Worm (Caenorhabditis elegans): ENCODE measurements around the gene gipc-2.

gipc-2 gene

ce11 chrIV:9994895-9995394 lies 32.5 kb downstream of the gipc-2 start, which contains the start of gene uba-1 (continued):
- TF ChIP-seq lin-38 (GFP tag; IDR thresholded peaks at IDR 0.05) (peak; percentile 81), dmd-6 (GFP tag; IDR thresholded peaks at IDR 0.05) (peak; percentile 21; the same call in 1 of the 2 replicates), madf-9 (GFP tag; conservative IDR thresholded peaks at IDR 0.05) (no peak), tag-97 (GFP tag; IDR thresholded peaks at IDR 0.05) (no peak), F44E2.7 (GFP tag; IDR thresholded peaks at IDR 0.05) (no peak), ces-1 (GFP tag; optimal IDR thresholded peaks at IDR 0.05) (no peak), rbr-2 (tag; optimal IDR thresholded peaks at IDR 0.05) (peak; percentile 56), php-3 (GFP tag; IDR thresholded peaks at IDR 0.05) (no peak), hif-1 (tag; optimal IDR thresholded peaks at IDR 0.05) (no peak), attf-4 (tag; optimal IDR thresholded peaks at IDR 0.05) (no peak), nhr-6 (tag; optimal IDR thresholded peaks at IDR 0.05) (no peak), ama-1 (optimal IDR thresholded peaks at IDR 0.05) (peak; percentile 77), lin-1 (GFP tag; IDR thresholded peaks at IDR 0.05) (no peak), mdl-1 (tag; optimal IDR thresholded peaks at IDR 0.05) (no peak), cey-2 (tag; optimal IDR thresholded peaks at IDR 0.05; ENCODE audit: borderline replicate concordance, insufficient read depth) (no peak), daf-12 (tag; optimal IDR thresholded peaks at IDR 0.05) (no peak), ZK546.5 (tag; optimal IDR thresholded peaks at IDR 0.05) (no peak), F26F4.8 (GFP tag; conservative IDR thresholded peaks at IDR 0.05) (no peak), dpl-1 (GFP tag; optimal IDR thresholded peaks at IDR 0.05) (peak; percentile 52), lin-15B (tag; optimal IDR thresholded peaks at IDR 0.05) (no peak), arid-1 (GFP tag; conservative IDR thresholded peaks at IDR 0.05) (no peak), lim-7 (GFP tag; IDR thresholded peaks at IDR 0.05) (no peak), F37D6.2 (tag; optimal IDR thresholded peaks at IDR 0.05) (no peak), daf-8 (GFP tag; IDR thresholded peaks at IDR 0.05) (no peak), ceh-62 (tag; optimal IDR thresholded peaks at IDR 0.05) (no peak), vab-7 (GFP tag; IDR thresholded peaks at IDR 0.05) (0 out of 2 replicates have a peak, but pooled peaks have one; percentile 15), daf-16 (GFP tag; optimal IDR thresholded peaks at IDR 0.05) (peak in 1 of 2 experiments; percentile 45), daf-16 (tag; optimal IDR thresholded peaks at IDR 0.05) (peak; percentile 65), unc-39 (tag; optimal IDR thresholded peaks at IDR 0.05) (no peak), hlh-11 (tag; optimal IDR thresholded peaks at IDR 0.05) (peak; percentile 13), nhr-28 (tag; optimal IDR thresholded peaks at IDR 0.05) (peak; percentile 19), nhr-42 (GFP tag; IDR thresholded peaks at IDR 0.05) (0 out of 2 replicates have a peak, but pooled peaks have one; percentile 41), mdt-29 (GFP tag; IDR thresholded peaks at IDR 0.05) (no peak), lin-13 (GFP tag; optimal IDR thresholded peaks at IDR 0.05) (no peak), ztf-11 (tag; optimal IDR thresholded peaks at IDR 0.05) (no peak), zag-1 (tag; optimal IDR thresholded peaks at IDR 0.05) (no peak), lin-39 (tag; optimal IDR thresholded peaks at IDR 0.05) (no peak), Y48G9A.11 (GFP tag; IDR thresholded peaks at IDR 0.05) (no peak), lin-29 (GFP tag; IDR thresholded peaks at IDR 0.05) (no peak), duxl-1 (tag; optimal IDR thresholded peaks at IDR 0.05; ENCODE audit: poor library complexity) (peak; percentile 4)

ce11 chrIV:9993403-9994132 lies 33.9 kb downstream of the gipc-2 start:
- TF ChIP-seq T26A8.4 (GFP tag; IDR thresholded peaks at IDR 0.05) = no peak
- 0 out of 2 replicates have a peak, but pooled peaks have one; percentile 6 for TF ChIP-seq nhr-41 (GFP tag; IDR thresholded peaks at IDR 0.05)
- TF ChIP-seq rbr-2 (tag; optimal IDR thresholded peaks at IDR 0.05) = no peak
- peak; percentile 88 for TF ChIP-seq aha-1 (tag)
- TF ChIP-seq Y5F2A.4 (GFP tag; optimal IDR thresholded peaks at IDR 0.05) = no peak
- TF ChIP-seq nhr-28 (tag; optimal IDR thresholded peaks at IDR 0.05) = peak; percentile 67
- TF ChIP-seq Y105C5A.15 (GFP tag; IDR thresholded peaks at IDR 0.05) = no peak
- TF ChIP-seq egl-43 (GFP tag; IDR thresholded peaks at IDR 0.05) = no peak
- TF ChIP-seq dve-1 (tag; optimal IDR thresholded peaks at IDR 0.05; ENCODE audit: insufficient read depth) = peak; percentile 13
- no peak for TF ChIP-seq nhr-111 (GFP tag; optimal IDR thresholded peaks at IDR 0.05)
- TF ChIP-seq nhr-6 (tag; optimal IDR thresholded peaks at IDR 0.05) = peak; percentile 35
- TF ChIP-seq unc-62 (GFP tag; optimal IDR thresholded peaks at IDR 0.05 in 1 of 2) = peak in 1 of 2 experiments; percentile 6
- no peak for TF ChIP-seq unc-62 (tag; optimal IDR thresholded peaks at IDR 0.05)
- TF ChIP-seq saeg-2 (GFP tag; IDR thresholded peaks at IDR 0.05) = 0 out of 2 replicates have a peak, but pooled peaks have one; percentile 5
- no peak for TF ChIP-seq ceh-82 (tag; optimal IDR thresholded peaks at IDR 0.05)
- peak; percentile 26 for TF ChIP-seq hlh-11 (tag; optimal IDR thresholded peaks at IDR 0.05)

Measured in whole organism, L4 larva.